Fruit fly (Drosophila melanogaster) whole organism, embryonic: ENCODE measurements around the gene CG6216.
A peak's percentile ranks its signal among the peaks of the same experiment; 100 is the strongest.

ENCODE experiments used
- Adf1 ChIP-seq: fragments of 200-800 bp; sonication (Bioruptor generic); IDR thresholded peaks from 2 replicates; pipeline ENCODE4 v1.3.6; 2022; ENCODE audit warnings: missing biosample characterization, missing genetic modification characterization
- Antp ChIP-seq: fragments of 200-800 bp; sonication (Bioruptor generic); optimal IDR thresholded peaks from 3 replicates; lab custom pipeline; 2016; ENCODE audit warnings: missing biosample characterization, missing genetic modification characterization
- C15 ChIP-seq: fragments of 200-800 bp; sonication (Bioruptor generic); IDR thresholded peaks from 3 replicates; pipeline ENCODE4 v1.3.6; 2022; ENCODE audit warnings: missing biosample characterization, missing genetic modification characterization
- CG11696 ChIP-seq: fragments of 200-800 bp; sonication (Bioruptor generic); IDR thresholded peaks from 2 replicates; pipeline ENCODE4 v1.3.6; 2022; ENCODE audit warnings: missing biosample characterization, missing genetic modification characterization
- CG12391 ChIP-seq: fragments of 200-800 bp; sonication (Bioruptor generic); optimal IDR thresholded peaks from 3 replicates; lab custom pipeline; 2018; ENCODE audit warnings: missing biosample characterization, mild to moderate bottlenecking, missing genetic modification characterization, moderate library complexity
- CG13296 ChIP-seq: fragments of 200-800 bp; sonication (Bioruptor generic); optimal IDR thresholded peaks from 3 replicates; lab custom pipeline; 2018; ENCODE audit warnings: missing biosample characterization, mild to moderate bottlenecking, missing genetic modification characterization
- CG14050 ChIP-seq: fragments of 200-800 bp; sonication (Bioruptor generic); IDR thresholded peaks from 3 replicates; pipeline ENCODE4 v1.3.6; 2022; ENCODE audit warnings: missing biosample characterization, missing genetic modification characterization
- CG14667 ChIP-seq: fragments of 200-800 bp; sonication (Bioruptor generic); IDR thresholded peaks from 2 replicates; pipeline ENCODE4 v1.3.6; 2022; ENCODE audit warnings: missing biosample characterization, missing genetic modification characterization
- CG14860 ChIP-seq: fragments of 200-800 bp; sonication (Bioruptor generic); IDR thresholded peaks from 3 replicates; pipeline ENCODE4 v1.3.6; 2022; ENCODE audit warnings: missing biosample characterization, missing genetic modification characterization; ENCODE audit not compliant: partially characterized antibody
- CG15696 ChIP-seq: fragments of 200-800 bp; sonication (Bioruptor generic); optimal IDR thresholded peaks from 2 replicates; lab custom pipeline; 2019; ENCODE audit warnings: missing biosample characterization, mild to moderate bottlenecking, missing genetic modification characterization, moderate library complexity
- CG16815 ChIP-seq: fragments of 200-800 bp; sonication (Bioruptor generic); optimal IDR thresholded peaks from 3 replicates; lab custom pipeline; 2017; ENCODE audit warnings: missing biosample characterization, mild to moderate bottlenecking, missing genetic modification characterization
- CG17359 ChIP-seq: fragments of 200-800 bp; sonication (Bioruptor generic); optimal IDR thresholded peaks from 3 replicates; lab custom pipeline; 2018; ENCODE audit warnings: missing biosample characterization, mild to moderate bottlenecking, missing genetic modification characterization, moderate library complexity
- CG18599 ChIP-seq: fragments of 200-800 bp; sonication (Bioruptor generic); optimal IDR thresholded peaks from 3 replicates; lab custom pipeline; 2017; ENCODE audit warnings: missing biosample characterization, missing genetic modification characterization, mild to moderate bottlenecking, moderate library complexity, missing genetic modification reagents
- CG2875 ChIP-seq: fragments of 200-800 bp; sonication (Bioruptor generic); optimal IDR thresholded peaks from 2 replicates; lab custom pipeline; 2017; ENCODE audit warnings: missing biosample characterization, mild to moderate bottlenecking, missing genetic modification characterization, missing genetic modification reagents
- CG31388 ChIP-seq: fragments of 200-800 bp; sonication (Bioruptor generic); optimal IDR thresholded peaks from 2 replicates; lab custom pipeline; 2016; ENCODE audit warnings: missing biosample characterization, missing genetic modification characterization
- CG34376 ChIP-seq: fragments of 200-800 bp; sonication (Bioruptor generic); optimal IDR thresholded peaks from 2 replicates; lab custom pipeline; 2018; ENCODE audit warnings: missing biosample characterization, mild to moderate bottlenecking, missing genetic modification characterization
- CG4360 ChIP-seq: fragments of 200-800 bp; sonication (Bioruptor generic); IDR thresholded peaks from 2 replicates; pipeline ENCODE4 v1.3.6; 2022; ENCODE audit warnings: missing biosample characterization, missing genetic modification characterization
- CG4404 ChIP-seq: fragments of 200-800 bp; sonication (Bioruptor generic); IDR thresholded peaks from 2 replicates; pipeline ENCODE4 v1.3.6; 2022; ENCODE audit warnings: missing biosample characterization, missing genetic modification characterization
- CG4730 ChIP-seq: fragments of 200-800 bp; sonication (Bioruptor generic); IDR thresholded peaks from 2 replicates; pipeline ENCODE4 v1.3.6; 2022; ENCODE audit warnings: missing biosample characterization, missing genetic modification characterization
- CG4820 ChIP-seq: fragments of 200-800 bp; sonication (Bioruptor generic); optimal IDR thresholded peaks from 3 replicates; lab custom pipeline; 2016; ENCODE audit warnings: missing biosample characterization, missing genetic modification characterization
- CG4854 ChIP-seq: fragments of 200-800 bp; sonication (Bioruptor generic); optimal IDR thresholded peaks from 2 replicates; lab custom pipeline; 2016; ENCODE audit warnings: missing biosample characterization, missing genetic modification characterization, inconsistent platforms
- CG5245 ChIP-seq: fragments of 200-800 bp; sonication (Bioruptor generic); optimal IDR thresholded peaks from 3 replicates; lab custom pipeline; 2016; ENCODE audit warnings: missing biosample characterization, missing genetic modification characterization
- CG7987 ChIP-seq: fragments of 200-800 bp; sonication (Bioruptor generic); optimal IDR thresholded peaks from 2 replicates; lab custom pipeline; 2018; ENCODE audit warnings: missing biosample characterization, mild to moderate bottlenecking, missing genetic modification characterization, moderate library complexity
- CG8388 ChIP-seq: fragments of 200-800 bp; sonication (Bioruptor generic); optimal IDR thresholded peaks from 2 replicates; lab custom pipeline; 2019; ENCODE audit warnings: missing biosample characterization, mild to moderate bottlenecking, missing genetic modification characterization, moderate library complexity
- CTCF ChIP-seq: fragments of 200-800 bp; sonication (Bioruptor generic); optimal IDR thresholded peaks from 2 replicates; lab custom pipeline; 2017; ENCODE audit warnings: missing biosample characterization, mild to moderate bottlenecking, missing genetic modification characterization, moderate library complexity
- Camta ChIP-seq: fragments of 200-800 bp; sonication (Bioruptor generic); optimal IDR thresholded peaks from 2 replicates; lab custom pipeline; 2016; ENCODE audit warnings: missing biosample characterization, missing genetic modification characterization
- D19A ChIP-seq: fragments of 200-800 bp; optimal IDR thresholded peaks from 3 replicates; lab custom pipeline; 2019; ENCODE audit warnings: missing biosample characterization, mild to moderate bottlenecking, missing genetic modification characterization, moderate library complexity
- Dbx ChIP-seq: fragments of 200-800 bp; sonication (Bioruptor generic); IDR thresholded peaks from 3 replicates; pipeline ENCODE4 v1.3.6; 2022; ENCODE audit warnings: missing biosample characterization, missing genetic modification characterization
- Doc3 ChIP-seq: fragments of 200-800 bp; sonication (Bioruptor generic); IDR thresholded peaks from 3 replicates; pipeline ENCODE4 v1.3.6; 2022; ENCODE audit warnings: missing biosample characterization, missing genetic modification characterization; ENCODE audit not compliant: partially characterized antibody
- Gug ChIP-seq: fragments of 200-800 bp; sonication (Bioruptor generic); IDR thresholded peaks from 4 replicates; pipeline ENCODE4 v1.3.6; 2022; ENCODE audit warnings: missing biosample characterization, missing genetic modification characterization
- HLHmδ ChIP-seq: fragments of 200-800 bp; sonication (Bioruptor generic); optimal IDR thresholded peaks from 2 replicates; lab custom pipeline; 2018; ENCODE audit warnings: missing biosample characterization, mild to moderate bottlenecking, missing genetic modification characterization, moderate library complexity
- Hey ChIP-seq: fragments of 200-800 bp; sonication (Bioruptor generic); optimal IDR thresholded peaks from 3 replicates; lab custom pipeline; 2018; ENCODE audit warnings: missing biosample characterization, mild to moderate bottlenecking, missing genetic modification characterization
- Med ChIP-seq: fragments of 200-800 bp; sonication (Bioruptor generic); peaks from one replicate; lab custom pipeline; 2016; ENCODE audit warnings: missing biosample characterization, missing genetic modification characterization, mild to moderate bottlenecking, inconsistent platforms, moderate library complexity
- Pdp1 ChIP-seq, 2 experiments: fragments of 200-800 bp; sonication (Bioruptor generic); optimal IDR thresholded peaks; 3 replicates each; lab custom pipeline; 2016; ENCODE audit warnings: missing biosample characterization in 2 of 2, missing genetic modification characterization in 2 of 2, mild to moderate bottlenecking in 1 of 2, moderate library complexity in 1 of 2
- Spps ChIP-seq: fragments of 200-800 bp; sonication (Bioruptor generic); optimal IDR thresholded peaks from 2 replicates; lab custom pipeline; 2018; ENCODE audit warnings: missing biosample characterization, mild to moderate bottlenecking, missing genetic modification characterization
- Sry-δ ChIP-seq: fragments of 200-800 bp; sonication (Bioruptor generic); optimal IDR thresholded peaks from 2 replicates; lab custom pipeline; 2016; ENCODE audit warnings: missing biosample characterization, missing genetic modification characterization
- ara ChIP-seq: fragments of 200-800 bp; sonication (Bioruptor generic); IDR thresholded peaks from 2 replicates; pipeline ENCODE4 v1.3.6; 2022; ENCODE audit warnings: missing biosample characterization, missing genetic modification characterization
- ash1 ChIP-seq: fragments of 200-800 bp; sonication (Bioruptor generic); optimal IDR thresholded peaks from 2 replicates; lab custom pipeline; 2018; ENCODE audit warnings: missing biosample characterization, mild to moderate bottlenecking, missing genetic modification characterization
- esg ChIP-seq: fragments of 200-800 bp; sonication (Bioruptor generic); conservative IDR thresholded peaks from 2 replicates; pipeline ENCODE4 v1.3.6; 2022; ENCODE audit warnings: missing biosample characterization, missing genetic modification characterization
- fd102C ChIP-seq: fragments of 200-800 bp; sonication (Bioruptor generic); optimal IDR thresholded peaks from 2 replicates; lab custom pipeline; 2018; ENCODE audit warnings: missing biosample characterization, mild to moderate bottlenecking, missing genetic modification characterization, moderate library complexity
- ftz-f1 ChIP-seq: fragments of 200-800 bp; sonication (Bioruptor generic); optimal IDR thresholded peaks from 2 replicates; lab custom pipeline; 2016; ENCODE audit warnings: missing biosample characterization, missing genetic modification characterization
- hth ChIP-seq: fragments of >200 bp; optimal IDR thresholded peaks from 2 replicates; lab custom pipeline; 2017; ENCODE audit warnings: inconsistent platforms
- ind ChIP-seq: fragments of 200-800 bp; sonication (Bioruptor generic); optimal IDR thresholded peaks from 3 replicates; lab custom pipeline; 2016; ENCODE audit warnings: missing biosample characterization, missing genetic modification characterization
- jing ChIP-seq: fragments of 200-800 bp; sonication (Bioruptor generic); optimal IDR thresholded peaks from 2 replicates; lab custom pipeline; 2018; ENCODE audit warnings: missing biosample characterization, mild to moderate bottlenecking, missing genetic modification characterization
- otp ChIP-seq: fragments of 200-800 bp; sonication (Bioruptor generic); IDR thresholded peaks from 3 replicates; pipeline ENCODE4, ENCODE4 v1.3.6; 2022; ENCODE audit warnings: missing biosample characterization, missing genetic modification characterization
- pb ChIP-seq: fragments of 200-800 bp; sonication (Bioruptor generic); optimal IDR thresholded peaks from 3 replicates; lab custom pipeline; 2016; ENCODE audit warnings: missing biosample characterization, missing genetic modification characterization
- phol ChIP-seq: fragments of 200-800 bp; sonication (Bioruptor generic); optimal IDR thresholded peaks from 3 replicates; lab custom pipeline; 2018; ENCODE audit warnings: missing biosample characterization, mild to moderate bottlenecking, missing genetic modification characterization, moderate library complexity
- prd ChIP-seq, 3 experiments: fragments of >200 bp in 2 of 3; fragments of 200-800 bp in 1 of 3; sonication (Bioruptor generic) in 1 of 3; optimal IDR thresholded peaks in 2 of 3; IDR thresholded peaks in 1 of 3; 2 replicates in 2 of 3; 3 replicates in 1 of 3; pipeline versions ENCODE4 v1.3.6 to Lab custom; 2017 to 2022; ENCODE audit warnings: missing biosample characterization in 1 of 3, missing genetic modification characterization in 1 of 3
- psq ChIP-seq: fragments of 200-800 bp; sonication (Bioruptor generic); optimal IDR thresholded peaks from 2 replicates; lab custom pipeline; 2017; ENCODE audit warnings: missing biosample characterization, missing genetic modification characterization
- ro ChIP-seq: fragments of 200-800 bp; sonication (Bioruptor generic); IDR thresholded peaks from 2 replicates; pipeline ENCODE4 v1.3.6; 2022; ENCODE audit warnings: missing biosample characterization, missing genetic modification characterization
- sens ChIP-seq: fragments of 200-800 bp; sonication (Bioruptor generic); peaks from one replicate; lab custom pipeline; 2016; ENCODE audit warnings: missing biosample characterization, missing genetic modification characterization
- slou ChIP-seq: fragments of 200-800 bp; sonication (Bioruptor generic); optimal IDR thresholded peaks from 3 replicates; lab custom pipeline; 2016; ENCODE audit warnings: missing biosample characterization, missing genetic modification characterization
- usp ChIP-seq: fragments of >200 bp; optimal IDR thresholded peaks from 2 replicates; lab custom pipeline; 2017; ENCODE audit warnings: missing biosample characterization, missing genetic modification characterization
- vvl ChIP-seq: fragments of 200-800 bp; sonication (Bioruptor generic); IDR thresholded peaks from 2 replicates; pipeline ENCODE4 v1.3.6; 2022; ENCODE audit warnings: missing biosample characterization, missing genetic modification characterization

The CG6216 gene

DNA sequence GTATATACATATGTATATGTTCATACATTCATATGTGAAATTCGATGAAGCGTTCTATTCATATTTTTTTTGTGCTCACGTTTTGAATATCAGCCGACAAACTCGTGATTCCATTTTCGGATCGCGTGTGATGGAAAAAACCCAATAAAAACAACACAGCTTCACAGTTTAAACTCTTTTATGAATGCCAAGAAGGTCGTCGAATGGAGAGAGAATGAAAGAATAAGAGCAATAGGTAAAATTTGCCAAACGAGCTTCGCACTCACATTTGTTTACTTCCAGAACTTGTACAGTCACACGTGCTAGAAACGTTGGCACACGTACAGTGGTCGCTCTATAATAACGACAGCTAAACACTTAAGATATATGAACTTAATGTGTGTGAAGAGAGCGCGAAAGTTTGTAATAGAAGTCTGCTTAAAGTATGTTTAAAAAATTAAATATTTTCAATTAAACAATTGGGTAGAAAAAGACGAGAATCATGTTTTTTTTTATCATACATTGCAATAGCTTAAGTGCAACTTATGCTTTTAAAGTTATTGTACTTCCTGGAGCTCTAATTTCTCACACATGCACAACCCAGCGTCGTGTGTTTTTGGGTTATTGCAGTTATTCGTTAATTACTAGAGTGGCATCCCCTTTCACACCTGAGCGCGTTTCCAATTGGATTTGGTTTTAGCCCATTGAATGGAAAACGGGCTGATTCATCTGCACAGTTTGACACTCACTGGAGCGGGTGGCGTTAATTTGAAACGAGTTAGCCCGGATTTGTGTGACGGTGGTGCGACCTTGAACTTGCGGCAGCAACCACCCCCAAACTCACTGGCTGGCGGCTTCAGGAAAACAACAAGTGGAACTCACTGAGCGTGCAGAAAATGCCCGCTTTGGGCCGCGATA lies 24.7 kb downstream of the CG6216 start (continued):
- TF ChIP-seq CG4730 (GFP tag; lab: Robert Waterston, UW) = no peak
- TF ChIP-seq Hey (tag; lab: Kevin White, UChicago) = no peak
- no peak for TF ChIP-seq vvl (GFP tag; lab: Robert Waterston, UW)
- TF ChIP-seq ftz-f1 = no peak
- no peak for TF ChIP-seq HLHmδ (GFP tag; lab: Kevin White, UChicago)
- no peak for TF ChIP-seq CG8388 (GFP tag; lab: Kevin White, UChicago)
- no peak for TF ChIP-seq hth (lab: Kevin White, UChicago)
- peak; percentile 38 for TF ChIP-seq CG7987 (GFP tag; lab: Kevin White, UChicago)
- TF ChIP-seq CG15696 (tag; lab: Kevin White, UChicago) = no peak
- TF ChIP-seq sens (GFP tag; lab: Kevin White, UChicago) = peak; percentile 72
- no peak for TF ChIP-seq Adf1 (GFP tag; lab: Robert Waterston, UW)
- no peak for TF ChIP-seq Doc3 (GFP tag; lab: Robert Waterston, UW)
- TF ChIP-seq Spps (tag; lab: Kevin White, UChicago) = no peak
- no peak for TF ChIP-seq esg (GFP tag; lab: Robert Waterston, UW)
- no peak for TF ChIP-seq ash1 (GFP tag; lab: Kevin White, UChicago)
- TF ChIP-seq CG17359 (tag; lab: Kevin White, UChicago) = no peak
- no peak for TF ChIP-seq Antp (GFP tag; lab: Kevin White, UChicago)
- no peak for TF ChIP-seq psq (GFP tag; lab: Kevin White, UChicago)
- TF ChIP-seq CG14667 (GFP tag; lab: Robert Waterston, UW) = no peak
- no peak for TF ChIP-seq ind
- no peak for TF ChIP-seq D19A
- no peak for TF ChIP-seq slou (GFP tag; lab: Kevin White, UChicago)
- TF ChIP-seq Dbx = no peak
- TF ChIP-seq CG16815 (GFP tag; lab: Kevin White, UChicago) = no peak
- TF ChIP-seq CTCF (GFP tag; lab: Kevin White, UChicago) = no peak
- no peak for TF ChIP-seq pb (GFP tag; lab: Kevin White, UChicago)
- TF ChIP-seq CG14860 = no peak
- no peak for TF ChIP-seq CG4820
- no peak for TF ChIP-seq fd102C (GFP tag; lab: Kevin White, UChicago)
- TF ChIP-seq Gug (GFP tag; lab: Robert Waterston, UW) = no peak
- TF ChIP-seq jing = no peak
- TF ChIP-seq ro = no peak
- no peak for TF ChIP-seq CG14050 (GFP tag; lab: Robert Waterston, UW)
- TF ChIP-seq CG12391 = peak; percentile 6
- no peak for TF ChIP-seq Camta (GFP tag; lab: Kevin White, UChicago)
- peak; percentile 79 for TF ChIP-seq Med (GFP tag; lab: Kevin White, UChicago)
- peak; percentile 39 for TF ChIP-seq CG18599
- TF ChIP-seq CG31388 (GFP tag; lab: Kevin White, UChicago) = no peak
- peak; percentile 19 for TF ChIP-seq phol
- TF ChIP-seq Sry-δ = no peak
- TF ChIP-seq CG11696 (GFP tag; lab: Robert Waterston, UW) = no peak
- TF ChIP-seq usp = no peak

DNA sequence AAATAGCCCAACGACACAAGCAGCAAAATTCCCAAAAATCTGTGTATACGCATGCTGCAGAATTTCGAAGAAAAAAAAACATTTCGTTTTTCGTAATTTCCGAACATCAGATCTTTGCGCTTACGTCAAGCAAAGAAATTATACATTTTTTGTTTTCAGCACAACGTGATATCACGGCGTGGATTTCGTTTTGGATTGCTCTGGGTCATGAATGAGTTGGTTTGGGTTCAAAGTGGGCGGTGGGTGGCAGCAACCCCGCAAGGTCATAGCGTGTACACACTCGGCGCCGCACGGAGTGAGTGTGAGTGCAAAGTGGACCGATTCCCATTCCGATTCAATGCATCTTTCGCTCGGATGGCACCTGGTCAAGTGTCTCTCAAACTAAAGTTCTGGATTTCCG lies 25.7 kb downstream of the CG6216 start:
- TF ChIP-seq otp (GFP tag; lab: Robert Waterston, UW) = no peak
- no peak for TF ChIP-seq CG2875 (GFP tag; lab: Kevin White, UChicago)
- no peak for TF ChIP-seq CG34376 (GFP tag; lab: Kevin White, UChicago)
- no peak for TF ChIP-seq prd (optimal IDR thresholded peaks at IDR 0.05; lab: Kevin White, UChicago)
- no peak for TF ChIP-seq prd (GFP tag; IDR thresholded peaks at IDR 0.05; lab: Robert Waterston, UW)
- TF ChIP-seq CG4854 (GFP tag; lab: Kevin White, UChicago) = no peak
- TF ChIP-seq CG4404 = no peak
- no peak for TF ChIP-seq C15 (GFP tag; lab: Robert Waterston, UW)
- peak in 1 of 2 experiments; percentile 11 for TF ChIP-seq Pdp1 (GFP tag; optimal IDR thresholded peaks at IDR 0.05; lab: Kevin White, UChicago)
- TF ChIP-seq CG13296 (GFP tag; lab: Kevin White, UChicago) = no peak
- no peak for TF ChIP-seq ara (GFP tag; lab: Robert Waterston, UW)
- no peak for TF ChIP-seq CG5245 (GFP tag; lab: Kevin White, UChicago)
- no peak for TF ChIP-seq CG4360 (GFP tag; lab: Robert Waterston, UW)
